Worm (Caenorhabditis elegans): ENCODE results near the gene fan-1.
A peak's percentile ranks its signal among the peaks of the same experiment; 100 is the strongest.

fan-1 gene

ce11 chrIV:6576728-6577101 lies 28.2 kb downstream of the fan-1 start:
- TF ChIP-seq ztf-11 (tag; optimal IDR thresholded peaks at IDR 0.05): no peak
- TF ChIP-seq jun-1 (tag; optimal IDR thresholded peaks at IDR 0.05): no peak
- TF ChIP-seq vab-15 (tag; optimal IDR thresholded peaks at IDR 0.05): no peak
- peak; percentile 2 to 13 (median 7) for TF ChIP-seq ceh-82 (tag; optimal IDR thresholded peaks at IDR 0.05)
- peak; percentile 51 to 63 for TF ChIP-seq lsy-2 (tag; optimal IDR thresholded peaks at IDR 0.05)
- no peak for TF ChIP-seq nhr-84 (tag; optimal IDR thresholded peaks at IDR 0.05)
- TF ChIP-seq lir-3 (tag; optimal IDR thresholded peaks at IDR 0.05; ENCODE audit: poor library complexity): peak; percentile 4
- no peak for TF ChIP-seq sptf-1 (tag; optimal IDR thresholded peaks at IDR 0.05)
- TF ChIP-seq elt-3 (tag; optimal IDR thresholded peaks at IDR 0.05): peak in 2 of 6 experiments; percentile 18 to 28
- TF ChIP-seq rnt-1 (tag; optimal IDR thresholded peaks at IDR 0.05): peak; percentile 59
- TF ChIP-seq efl-1 (optimal IDR thresholded peaks at IDR 0.05): peak; percentile 61 to 67
- TF ChIP-seq efl-1 (GFP tag; optimal IDR thresholded peaks at IDR 0.05 in 1 of 2): peak; percentile 0 to 87
- TF ChIP-seq fkh-10 (GFP tag; optimal IDR thresholded peaks at IDR 0.05): no peak
- no peak for TF ChIP-seq nhr-237 (tag; optimal IDR thresholded peaks at IDR 0.05)
- TF ChIP-seq nhr-90 (tag; optimal IDR thresholded peaks at IDR 0.05; ENCODE audit: poor library complexity): peak; percentile 65
- TF ChIP-seq lin-39 (tag; optimal IDR thresholded peaks at IDR 0.05): no peak
- TF ChIP-seq hlh-17 (GFP tag; optimal IDR thresholded peaks at IDR 0.05; ENCODE audit: borderline replicate concordance): no peak
- TF ChIP-seq dsc-1 (tag; optimal IDR thresholded peaks at IDR 0.05): peak; percentile 3
- TF ChIP-seq elt-2 (tag; optimal IDR thresholded peaks at IDR 0.05): no peak
- TF ChIP-seq nhr-85 (tag): peak; percentile 92
- no peak for TF ChIP-seq hlh-4 (tag; optimal IDR thresholded peaks at IDR 0.05)
- TF ChIP-seq lin-13 (GFP tag; optimal IDR thresholded peaks at IDR 0.05): peak; percentile 35
- no peak for TF ChIP-seq nhr-12 (tag; optimal IDR thresholded peaks at IDR 0.05)
- no peak for TF ChIP-seq irx-1 (tag; optimal IDR thresholded peaks at IDR 0.05)
- TF ChIP-seq dpl-1 (GFP tag; optimal IDR thresholded peaks at IDR 0.05): peak; percentile 36 to 48 (median 45)
- TF ChIP-seq fos-1 (tag; optimal IDR thresholded peaks at IDR 0.05): no peak
- no peak for TF ChIP-seq nhr-76 (tag; optimal IDR thresholded peaks at IDR 0.05)
- TF ChIP-seq hpl-2 (GFP tag; optimal IDR thresholded peaks at IDR 0.05): no peak
- TF ChIP-seq egl-13 (tag; optimal IDR thresholded peaks at IDR 0.05): no peak
- TF ChIP-seq ces-1 (GFP tag; optimal IDR thresholded peaks at IDR 0.05): no peak
- no peak for TF ChIP-seq pqm-1 (tag; optimal IDR thresholded peaks at IDR 0.05)
- TF ChIP-seq unc-62 (GFP tag; optimal IDR thresholded peaks at IDR 0.05): no peak
- no peak for TF ChIP-seq nhr-11 (tag; optimal IDR thresholded peaks at IDR 0.05)
- TF ChIP-seq aly-2 (tag; optimal IDR thresholded peaks at IDR 0.05): no peak
- no peak for TF ChIP-seq grh-1 (GFP tag; IDR thresholded peaks at IDR 0.05)
- TF ChIP-seq ceh-63 (GFP tag; optimal IDR thresholded peaks at IDR 0.05): no peak
- TF ChIP-seq ceh-88 (GFP tag; IDR thresholded peaks at IDR 0.05): no peak
- TF ChIP-seq fkh-8 (tag; optimal IDR thresholded peaks at IDR 0.05): no peak
- TF ChIP-seq pag-3 (tag; optimal IDR thresholded peaks at IDR 0.05; ENCODE audit: borderline replicate concordance, insufficient read depth): no peak
- TF ChIP-seq nhr-20 (tag; optimal IDR thresholded peaks at IDR 0.05): peak; percentile 74
- peak; percentile 4 for TF ChIP-seq ztf-4 (tag; optimal IDR thresholded peaks at IDR 0.05)
- TF ChIP-seq skn-1 (tag; optimal IDR thresholded peaks at IDR 0.05): no peak
- peak in 1 of 2 experiments; percentile 30 for TF ChIP-seq mdl-1 (tag; optimal IDR thresholded peaks at IDR 0.05)
- TF ChIP-seq zag-1 (tag; optimal IDR thresholded peaks at IDR 0.05): no peak
- TF ChIP-seq nhr-47 (tag; optimal IDR thresholded peaks at IDR 0.05): peak; percentile 47
- peak; percentile 22 for TF ChIP-seq tbx-2 (tag; optimal IDR thresholded peaks at IDR 0.05)
- no peak for TF ChIP-seq unc-86 (tag; optimal IDR thresholded peaks at IDR 0.05)
- no peak for TF ChIP-seq lin-15B (tag; optimal IDR thresholded peaks at IDR 0.05)
- no peak for TF ChIP-seq fkh-4 (tag; optimal IDR thresholded peaks at IDR 0.05; ENCODE audit: borderline replicate concordance)
- TF ChIP-seq nhr-19 (GFP tag; conservative IDR thresholded peaks at IDR 0.05): peak; percentile 31; the same call in 1 of the 2 replicates
- no peak for TF ChIP-seq pax-3 (tag; optimal IDR thresholded peaks at IDR 0.05)
- TF ChIP-seq sox-4 (tag; optimal IDR thresholded peaks at IDR 0.05): no peak
- TF ChIP-seq ets-5 (GFP tag; IDR thresholded peaks at IDR 0.05): no peak
- no peak for TF ChIP-seq snpc-4 (tag; optimal IDR thresholded peaks at IDR 0.05)
